Worm (Caenorhabditis elegans) whole organism, mixed stage, embryonic: ENCODE results near the gene Y37A1A.4.

ENCODE experiments used
- M03D4.4 ChIP-seq: sonication (generic microtip); optimal IDR thresholded peaks from 2 replicates; lab custom pipeline; 2017; ENCODE audit warnings: mild to moderate bottlenecking, missing genetic modification characterization, missing compliant biosample characterization
- bed-3 ChIP-seq: fragments of 200-800 bp; sonication (Bioruptor generic); optimal IDR thresholded peaks from 3 replicates; lab custom pipeline; 2018; ENCODE audit warnings: mild to moderate bottlenecking, missing genetic modification characterization, moderate library complexity, missing compliant biosample characterization
- blmp-1 ChIP-seq: fragments of 150-350 bp; optimal IDR thresholded peaks from 2 replicates; lab custom pipeline; 2014; ENCODE audit warnings: missing biosample characterization, missing genetic modification characterization
- ceh-39 ChIP-seq: fragments of 150-350 bp; optimal IDR thresholded peaks from 2 replicates; lab custom pipeline; 2014; ENCODE audit warnings: missing biosample characterization, missing genetic modification characterization
- ceh-43 ChIP-seq: fragments of 200-800 bp; sonication (Bioruptor generic); optimal IDR thresholded peaks from 2 replicates; lab custom pipeline; 2018; ENCODE audit warnings: mild to moderate bottlenecking, missing genetic modification characterization, moderate library complexity, missing compliant biosample characterization
- ceh-83 ChIP-seq: fragments of 200-800 bp; sonication (Bioruptor generic); optimal IDR thresholded peaks from 2 replicates; lab custom pipeline; 2018; ENCODE audit warnings: mild to moderate bottlenecking, missing genetic modification characterization, missing compliant biosample characterization
- cnd-1 ChIP-seq: fragments of 200-800 bp; sonication (Bioruptor generic); optimal IDR thresholded peaks from 2 replicates; lab custom pipeline; 2018; ENCODE audit warnings: mild to moderate bottlenecking, missing genetic modification characterization, missing compliant biosample characterization
- elt-1 ChIP-seq: sonication (generic microtip); optimal IDR thresholded peaks from 2 replicates; lab custom pipeline; 2017; ENCODE audit warnings: missing genetic modification characterization, mild to moderate bottlenecking, missing compliant biosample characterization, antibody characterized with exemption, moderate library complexity, borderline replicate concordance; ENCODE audit not compliant: insufficient read depth
- elt-3 ChIP-seq: fragments of 150-350 bp; optimal IDR thresholded peaks from 2 replicates; lab custom pipeline; 2014; ENCODE audit warnings: missing biosample characterization, missing genetic modification characterization
- flh-1 ChIP-seq: fragments of 200-800 bp; sonication (Bioruptor generic); optimal IDR thresholded peaks from 2 replicates; lab custom pipeline; 2018; ENCODE audit warnings: mild to moderate bottlenecking, missing genetic modification characterization, moderate library complexity, missing compliant biosample characterization
- ham-2 ChIP-seq: fragments of 200-800 bp; sonication (Bioruptor generic); optimal IDR thresholded peaks from 2 replicates; lab custom pipeline; 2018; ENCODE audit warnings: mild to moderate bottlenecking, missing genetic modification characterization, missing compliant biosample characterization
- hlh-1 ChIP-seq: fragments of 150-350 bp; optimal IDR thresholded peaks from 2 replicates; lab custom pipeline; 2014; ENCODE audit warnings: missing biosample characterization, missing genetic modification reagents, missing genetic modification characterization
- lin-13 ChIP-seq: fragments of 150-350 bp; optimal IDR thresholded peaks from 2 replicates; lab custom pipeline; 2014; ENCODE audit warnings: missing biosample characterization, missing genetic modification characterization
- lin-32 ChIP-seq: fragments of 200-800 bp; sonication (Bioruptor generic); optimal IDR thresholded peaks from 2 replicates; lab custom pipeline; 2018; ENCODE audit warnings: mild to moderate bottlenecking, missing genetic modification characterization, missing compliant biosample characterization
- lsy-2 ChIP-seq: fragments of 150-350 bp; optimal IDR thresholded peaks from 2 replicates; lab custom pipeline; 2014; ENCODE audit warnings: missing biosample characterization, missing genetic modification characterization
- mab-5 ChIP-seq: fragments of 150-350 bp; optimal IDR thresholded peaks from 2 replicates; lab custom pipeline; 2014; ENCODE audit warnings: missing biosample characterization, missing genetic modification characterization
- mep-1 ChIP-seq: fragments of 150-350 bp; optimal IDR thresholded peaks from 2 replicates; lab custom pipeline; 2017; ENCODE audit warnings: missing biosample characterization, missing genetic modification reagents, missing genetic modification characterization, inconsistent platforms
- mls-2 ChIP-seq: sonication (generic microtip); optimal IDR thresholded peaks from 2 replicates; lab custom pipeline; 2016; ENCODE audit warnings: mild to moderate bottlenecking, missing genetic modification characterization, moderate library complexity, missing compliant biosample characterization
- nhr-2 ChIP-seq: fragments of 150-350 bp; optimal IDR thresholded peaks from 2 replicates; lab custom pipeline; 2014; ENCODE audit warnings: missing biosample characterization, missing genetic modification characterization
- nhr-237 ChIP-seq: fragments of 150-350 bp; optimal IDR thresholded peaks from 2 replicates; lab custom pipeline; 2014; ENCODE audit warnings: missing biosample characterization, missing genetic modification characterization
- nhr-28 ChIP-seq: fragments of 150-350 bp; optimal IDR thresholded peaks from 2 replicates; lab custom pipeline; 2014; ENCODE audit warnings: missing biosample characterization, missing genetic modification characterization
- nhr-76 ChIP-seq: sonication (generic microtip); optimal IDR thresholded peaks from 2 replicates; lab custom pipeline; 2017; ENCODE audit warnings: missing biosample characterization, missing genetic modification characterization
- pha-4 ChIP-seq: fragments of 150-350 bp; optimal IDR thresholded peaks from 2 replicates; lab custom pipeline; 2018; ENCODE audit warnings: missing biosample characterization, missing genetic modification reagents, missing genetic modification characterization
- sem-2 ChIP-seq: fragments of 200-800 bp; sonication (Bioruptor generic); optimal IDR thresholded peaks from 2 replicates; lab custom pipeline; 2018; ENCODE audit warnings: mild to moderate bottlenecking, missing genetic modification characterization, missing compliant biosample characterization
- snpc-4 ChIP-seq: fragments of 150-350 bp; optimal IDR thresholded peaks from 2 replicates; lab custom pipeline; 2014; ENCODE audit warnings: missing biosample characterization, missing genetic modification characterization
- sptf-1 ChIP-seq: sonication (generic microtip); optimal IDR thresholded peaks from 2 replicates; lab custom pipeline; 2017; ENCODE audit warnings: mild to moderate bottlenecking, missing genetic modification characterization, moderate library complexity, missing compliant biosample characterization
- tbx-8 ChIP-seq: fragments of 200-800 bp; sonication (Bioruptor generic); optimal IDR thresholded peaks from 2 replicates; lab custom pipeline; 2018; ENCODE audit warnings: mild to moderate bottlenecking, missing genetic modification characterization, moderate library complexity, missing compliant biosample characterization
- unc-120 ChIP-seq: sonication (generic microtip); optimal IDR thresholded peaks from 2 replicates; lab custom pipeline; 2017; ENCODE audit warnings: missing genetic modification characterization, missing compliant biosample characterization; ENCODE audit not compliant: poor library complexity, severe bottlenecking
- unc-39 ChIP-seq: fragments of 150-350 bp; optimal IDR thresholded peaks from 2 replicates; lab custom pipeline; 2014; ENCODE audit warnings: missing biosample characterization, missing genetic modification characterization
- zip-8 ChIP-seq: fragments of 150-350 bp; optimal IDR thresholded peaks from 2 replicates; lab custom pipeline; 2014; ENCODE audit warnings: missing biosample characterization, missing genetic modification characterization
- ztf-11 ChIP-seq: fragments of 150-350 bp; optimal IDR thresholded peaks from 2 replicates; lab custom pipeline; 2014; ENCODE audit warnings: missing biosample characterization, missing genetic modification characterization

Y37A1A.4 gene

ce11 chrIV:13919207-13919759 is 14.9 kb upstream of the Y37A1A.4 start:
- no peak for TF ChIP-seq ztf-11 (tag; lab: Kevin White, UChicago)
- TF ChIP-seq elt-1 (tag; lab: Kevin White, UChicago), result peak; percentile 89
- no peak for TF ChIP-seq lin-13 (tag; lab: Kevin White, UChicago)
- TF ChIP-seq elt-3 (tag; lab: Kevin White, UChicago), result peak; percentile 95
- TF ChIP-seq ham-2 (GFP tag; lab: Kevin White, UChicago), result no peak
- TF ChIP-seq ceh-83 (GFP tag; lab: Kevin White, UChicago), result no peak
- peak; percentile 5 for TF ChIP-seq lsy-2 (tag; lab: Kevin White, UChicago)
- TF ChIP-seq nhr-2, result peak; percentile 17
- TF ChIP-seq bed-3, result no peak
- TF ChIP-seq cnd-1 (tag; lab: Kevin White, UChicago), result no peak
- TF ChIP-seq pha-4 (tag; lab: Kevin White, UChicago), result peak; percentile 9
- TF ChIP-seq sem-2, result no peak

- TF ChIP-seq ham-2 (GFP tag; lab: Kevin White, UChicago) (no peak), hlh-1 (tag; lab: Kevin White, UChicago) (no peak), unc-39 (tag; lab: Kevin White, UChicago) (no peak), nhr-76 (no peak), nhr-28 (tag; lab: Kevin White, UChicago) (no peak), M03D4.4 (tag; lab: Kevin White, UChicago) (no peak), mab-5 (tag; lab: Kevin White, UChicago) (no peak), nhr-2 (no peak), unc-120 (no peak), ztf-11 (tag; lab: Kevin White, UChicago) (no peak), zip-8 (no peak), mls-2 (tag; lab: Kevin White, UChicago) (no peak), bed-3 (no peak), ceh-43 (GFP tag; lab: Kevin White, UChicago) (no peak), lin-32 (GFP tag; lab: Kevin White, UChicago) (no peak), mep-1 (no peak), sptf-1 (tag; lab: Kevin White, UChicago) (no peak)
Measured at ce11 chrIV:13927641-13928040, 6.5 kb upstream of the Y37A1A.4 start.

- TF ChIP-seq zip-8, result no peak
- no peak for TF ChIP-seq ceh-39 (tag; lab: Kevin White, UChicago)
- TF ChIP-seq mep-1, result no peak
- no peak for TF ChIP-seq nhr-28 (tag; lab: Kevin White, UChicago)
- no peak for TF ChIP-seq nhr-237 (tag; lab: Kevin White, UChicago)
- no peak for TF ChIP-seq flh-1 (GFP tag; lab: Kevin White, UChicago)
- TF ChIP-seq elt-3 (tag; lab: Kevin White, UChicago), result no peak
- TF ChIP-seq lsy-2 (tag; lab: Kevin White, UChicago), result no peak
- TF ChIP-seq elt-1 (tag; lab: Kevin White, UChicago), result no peak
- TF ChIP-seq pha-4 (tag; lab: Kevin White, UChicago), result no peak
- TF ChIP-seq snpc-4 (tag; lab: Kevin White, UChicago), result no peak
- no peak for TF ChIP-seq lin-13 (tag; lab: Kevin White, UChicago)
- no peak for TF ChIP-seq mls-2 (tag; lab: Kevin White, UChicago)
- no peak for TF ChIP-seq sem-2
- no peak for TF ChIP-seq blmp-1 (tag; lab: Kevin White, UChicago)
- TF ChIP-seq tbx-8 (GFP tag; lab: Kevin White, UChicago), result no peak
- TF ChIP-seq sptf-1 (tag; lab: Kevin White, UChicago), result no peak
Measured at ce11 chrIV:13940847-13941246, 6.7 kb downstream of the Y37A1A.4 start.

- TF ChIP-seq zip-8 (no peak), lin-13 (tag; lab: Kevin White, UChicago) (no peak), bed-3 (no peak), ceh-83 (GFP tag; lab: Kevin White, UChicago) (no peak), mls-2 (tag; lab: Kevin White, UChicago) (no peak), ceh-43 (GFP tag; lab: Kevin White, UChicago) (no peak), ham-2 (GFP tag; lab: Kevin White, UChicago) (no peak), unc-120 (no peak)
Measured at ce11 chrIV:13941640-13942039, 7.5 kb downstream of the Y37A1A.4 start.

ce11 chrIV:13945188-13945587 is 11.0 kb downstream of the Y37A1A.4 start:
- TF ChIP-seq unc-120, result no peak
- peak; percentile 98 for TF ChIP-seq nhr-2
